Worm (Caenorhabditis elegans): ENCODE results near the gene C16C10.4.

- TF ChIP-seq nhr-28 (tag; optimal IDR thresholded peaks at IDR 0.05), result no peak
- TF ChIP-seq elt-1 (tag; optimal IDR thresholded peaks at IDR 0.05; ENCODE audit: borderline replicate concordance, insufficient read depth), result no peak
- TF ChIP-seq lsy-2 (tag; optimal IDR thresholded peaks at IDR 0.05), result no peak
- no peak for TF ChIP-seq snpc-4 (tag; optimal IDR thresholded peaks at IDR 0.05)
- no peak for TF ChIP-seq unc-62 (GFP tag; optimal IDR thresholded peaks at IDR 0.05)
- TF ChIP-seq flh-1 (GFP tag; optimal IDR thresholded peaks at IDR 0.05), result no peak
These were observed 1.1 kb downstream of the C16C10.4 start for ce11 chrIII:4172210-4172609.

All from whole organism, mixed stage, embryonic.